Worm (Caenorhabditis elegans) whole organism, L4 larva: Measurements from ENCODE around the gene W07A12.4.

Experiments used
- T26A8.4 ChIP-seq: fragments of 200-800 bp; sonication (Bioruptor generic); IDR thresholded peaks from 2 replicates; pipeline ENCODE4 v1.3.6; 2022; ENCODE audit warnings: missing genetic modification characterization, missing compliant biosample characterization
- Y48G9A.11 ChIP-seq: fragments of 200-800 bp; sonication (Bioruptor generic); IDR thresholded peaks from 2 replicates; pipeline ENCODE4 v1.3.6; 2022; ENCODE audit warnings: missing genetic modification reagents, missing genetic modification characterization, missing compliant biosample characterization
- aha-1 ChIP-seq: fragments of 150-350 bp; peaks from one replicate; lab custom pipeline; 2014; ENCODE audit warnings: missing biosample characterization, missing genetic modification characterization
- arid-1 ChIP-seq: fragments of 200-800 bp; sonication (Bioruptor generic); conservative IDR thresholded peaks from 2 replicates; pipeline ENCODE4 v1.3.6; 2022; ENCODE audit warnings: missing genetic modification reagents, missing genetic modification characterization, missing compliant biosample characterization
- attf-4 ChIP-seq: sonication (generic microtip); optimal IDR thresholded peaks from 3 replicates; lab custom pipeline; 2017; ENCODE audit warnings: missing biosample characterization, missing genetic modification characterization
- dmd-8 ChIP-seq: fragments of 200-800 bp; sonication (Bioruptor generic); IDR thresholded peaks from 2 replicates; pipeline ENCODE4 v1.3.6; 2022; ENCODE audit warnings: missing genetic modification characterization, missing compliant biosample characterization
- dmd-9 ChIP-seq: fragments of 200-800 bp; sonication (Bioruptor generic); IDR thresholded peaks from 2 replicates; pipeline ENCODE4 v1.3.6; 2022; ENCODE audit warnings: missing genetic modification reagents, missing genetic modification characterization, missing compliant biosample characterization
- egl-27 ChIP-seq: sonication (generic microtip); optimal IDR thresholded peaks from 3 replicates; lab custom pipeline; 2017; ENCODE audit warnings: missing biosample characterization, missing genetic modification reagents, missing genetic modification characterization
- egl-43 ChIP-seq: fragments of 200-800 bp; sonication (Bioruptor generic); IDR thresholded peaks from 2 replicates; pipeline ENCODE4 v1.3.6; 2022; ENCODE audit warnings: missing genetic modification reagents, missing genetic modification characterization, missing compliant biosample characterization
- gei-8 ChIP-seq: fragments of 200-800 bp; sonication (Bioruptor generic); optimal IDR thresholded peaks from 2 replicates; lab custom pipeline; 2018; ENCODE audit warnings: mild to moderate bottlenecking, missing genetic modification characterization, missing compliant biosample characterization
- hif-1 ChIP-seq, 2 experiments: sonication (generic microtip); optimal IDR thresholded peaks; 2 replicates each; lab custom pipeline; 2016 to 2017; ENCODE audit warnings: missing compliant biosample characterization in 2 of 2, missing genetic modification characterization in 2 of 2, missing genetic modification reagents in 2 of 2, missing genotype in 2 of 2, mild to moderate bottlenecking in 1 of 2
- hlh-30 ChIP-seq: sonication (generic microtip); optimal IDR thresholded peaks from 2 replicates; lab custom pipeline; 2017; ENCODE audit warnings: antibody characterized with exemption, mild to moderate bottlenecking, missing genetic modification characterization, missing compliant biosample characterization; ENCODE audit not compliant: insufficient read depth
- jun-1 ChIP-seq: fragments of 150-350 bp; optimal IDR thresholded peaks from 2 replicates; lab custom pipeline; 2014; ENCODE audit warnings: missing biosample characterization, missing genetic modification reagents, missing genetic modification characterization
- lir-3 ChIP-seq: sonication (generic microtip); optimal IDR thresholded peaks from 2 replicates; lab custom pipeline; 2016; ENCODE audit warnings: mild to moderate bottlenecking, missing genetic modification characterization, missing compliant biosample characterization
- mdl-1 ChIP-seq, 2 experiments: fragments of 150-350 bp in 1 of 2; sonication (generic microtip) in 1 of 2; optimal IDR thresholded peaks; 2 replicates each; lab custom pipeline; 2014 to 2017; ENCODE audit warnings: missing biosample characterization in 2 of 2, missing genetic modification characterization in 2 of 2
- mxl-2 ChIP-seq: fragments of 200-800 bp; sonication (Bioruptor generic); conservative IDR thresholded peaks from 2 replicates; pipeline ENCODE4 v1.3.6; 2022; ENCODE audit warnings: missing genetic modification reagents, missing genetic modification characterization, missing compliant biosample characterization
- mxl-3 ChIP-seq: fragments of 200-800 bp; sonication (Bioruptor generic); optimal IDR thresholded peaks from 2 replicates; lab custom pipeline; 2018; ENCODE audit warnings: mild to moderate bottlenecking, missing genetic modification characterization, missing compliant biosample characterization
- nhr-11 ChIP-seq: fragments of 150-350 bp; optimal IDR thresholded peaks from 2 replicates; lab custom pipeline; 2014; ENCODE audit warnings: missing biosample characterization, missing genetic modification characterization
- nhr-111 ChIP-seq: fragments of 200-800 bp; sonication (Bioruptor generic); optimal IDR thresholded peaks from 2 replicates; lab custom pipeline; 2018; ENCODE audit warnings: mild to moderate bottlenecking, missing genetic modification characterization, missing compliant biosample characterization
- nhr-25 ChIP-seq: sonication (generic microtip); optimal IDR thresholded peaks from 2 replicates; lab custom pipeline; 2017; ENCODE audit warnings: missing genetic modification characterization, mild to moderate bottlenecking, missing compliant biosample characterization, antibody characterized with exemption, moderate library complexity, borderline replicate concordance; ENCODE audit not compliant: insufficient read depth
- nhr-28 ChIP-seq: fragments of 150-350 bp; optimal IDR thresholded peaks from 2 replicates; lab custom pipeline; 2014; ENCODE audit warnings: missing biosample characterization, missing genetic modification characterization
- nhr-41 ChIP-seq: fragments of 200-800 bp; sonication (Bioruptor generic); IDR thresholded peaks from 2 replicates; pipeline ENCODE4 v1.3.6; 2022; ENCODE audit warnings: missing genetic modification reagents, missing genetic modification characterization, missing compliant biosample characterization
- nhr-48 ChIP-seq: sonication (generic microtip); optimal IDR thresholded peaks from 2 replicates; lab custom pipeline; 2016; ENCODE audit warnings: mild to moderate bottlenecking, missing genetic modification characterization, missing compliant biosample characterization
- nhr-6 ChIP-seq: fragments of 150-350 bp; optimal IDR thresholded peaks from 2 replicates; lab custom pipeline; 2014; ENCODE audit warnings: missing biosample characterization, missing genetic modification characterization
- pha-4 ChIP-seq, 2 experiments: fragments of 150-350 bp in 1 of 2; fragments of 200-800 bp in 1 of 2; sonication (Bioruptor generic) in 1 of 2; IDR thresholded peaks in 1 of 2; optimal IDR thresholded peaks in 1 of 2; 2 replicates each; pipeline versions ENCODE4 v1.3.6 to Lab custom; 2014 to 2022; ENCODE audit warnings: missing genetic modification characterization in 2 of 2, missing genetic modification reagents in 2 of 2, missing biosample characterization in 1 of 2, missing compliant biosample characterization in 1 of 2
- rbr-2 ChIP-seq: sonication (generic microtip); optimal IDR thresholded peaks from 2 replicates; lab custom pipeline; 2016; ENCODE audit warnings: missing genotype, missing genetic modification characterization, missing compliant biosample characterization
- skn-1 ChIP-seq: fragments of 150-350 bp; optimal IDR thresholded peaks from 2 replicates; lab custom pipeline; 2014; ENCODE audit warnings: missing biosample characterization, missing genetic modification characterization
- snpc-1.2 ChIP-seq: fragments of 200-800 bp; sonication (Bioruptor generic); IDR thresholded peaks from 2 replicates; pipeline ENCODE4 v1.3.6; 2022; ENCODE audit warnings: missing genetic modification reagents, missing genetic modification characterization, missing compliant biosample characterization
- snpc-4 ChIP-seq: fragments of 150-350 bp; optimal IDR thresholded peaks from 2 replicates; lab custom pipeline; 2014; ENCODE audit warnings: missing biosample characterization, missing genetic modification characterization
- tag-97 ChIP-seq: fragments of 200-800 bp; sonication (Bioruptor generic); IDR thresholded peaks from 2 replicates; pipeline ENCODE4 v1.3.6; 2022; ENCODE audit warnings: missing genetic modification characterization, missing compliant biosample characterization
- unc-62 ChIP-seq, 3 experiments: fragments of 150-350 bp in 1 of 3; sonication (generic microtip); optimal IDR thresholded peaks in 2 of 3; peaks in 1 of 3; 1 replicate in 1 of 3; 2 replicates in 2 of 3; lab custom pipeline; 2014 to 2017; ENCODE audit warnings: missing biosample characterization in 3 of 3, missing genetic modification characterization in 3 of 3, missing genetic modification reagents in 3 of 3, missing genotype in 1 of 3
- zfp-2 ChIP-seq: sonication (generic microtip); optimal IDR thresholded peaks from 2 replicates; lab custom pipeline; 2016; ENCODE audit warnings: mild to moderate bottlenecking, missing genetic modification characterization, missing compliant biosample characterization
- zip-11 ChIP-seq: fragments of 200-800 bp; sonication (Bioruptor generic); IDR thresholded peaks from 2 replicates; pipeline ENCODE4 v1.3.6; 2022; ENCODE audit warnings: missing genetic modification characterization, missing compliant biosample characterization
- ztf-11 ChIP-seq: fragments of 150-350 bp; optimal IDR thresholded peaks from 2 replicates; lab custom pipeline; 2014; ENCODE audit warnings: missing biosample characterization, missing genetic modification characterization

W07A12.4 gene

ce11 chrII:9185915-9186314 lies 39.9 kb downstream of the W07A12.4 start:
- TF ChIP-seq nhr-11 (tag; lab: Kevin White, UChicago) = no peak
- TF ChIP-seq attf-4 (tag; lab: Kevin White, UChicago) = no peak
- no peak for TF ChIP-seq pha-4 (GFP tag; IDR thresholded peaks at IDR 0.05; lab: Robert Waterston, UW)
- TF ChIP-seq pha-4 (tag; optimal IDR thresholded peaks at IDR 0.05; lab: Kevin White, UChicago) = peak; percentile 87
- peak in 1 of 2 experiments; percentile 58 for TF ChIP-seq unc-62 (GFP tag; optimal IDR thresholded peaks at IDR 0.05 in 1 of 2; lab: Kevin White, UChicago)
- no peak for TF ChIP-seq unc-62 (tag; optimal IDR thresholded peaks at IDR 0.05; lab: Kevin White, UChicago)
- peak; percentile 29 for TF ChIP-seq nhr-6 (tag; lab: Kevin White, UChicago)
- no peak for TF ChIP-seq jun-1 (tag; lab: Kevin White, UChicago)

ce11 chrII:9188380-9188779 lies 42.3 kb downstream of the W07A12.4 start, which contains the start of gene sym-2:
Gene sym-2 (minus strand): TSS chrII:9188480.
- no peak for TF ChIP-seq mxl-2 (GFP tag; lab: Robert Waterston, UW)
- TF ChIP-seq nhr-41 (GFP tag; lab: Robert Waterston, UW) = no peak
- no peak for TF ChIP-seq lir-3

ce11 chrII:9189648-9190047 lies 43.6 kb downstream of the W07A12.4 start:
- TF ChIP-seq ztf-11 (tag; lab: Kevin White, UChicago) (no peak), tag-97 (GFP tag; lab: Robert Waterston, UW) (no peak), aha-1 (peak; percentile 70), nhr-11 (tag; lab: Kevin White, UChicago) (no peak), nhr-25 (tag; lab: Kevin White, UChicago) (peak; percentile 34), mxl-3 (GFP tag; lab: Kevin White, UChicago) (peak; percentile 73), hlh-30 (tag; lab: Kevin White, UChicago) (peak; percentile 11), nhr-28 (tag; lab: Kevin White, UChicago) (peak; percentile 22), mdl-1 (tag; optimal IDR thresholded peaks at IDR 0.05; lab: Kevin White, UChicago) (peak in 1 of 2 experiments; percentile 48)

- TF ChIP-seq aha-1 (peak; percentile 30), egl-27 (tag; lab: Kevin White, UChicago) (no peak)
Measured at ce11 chrII:9190513-9191099, 44.5 kb downstream of the W07A12.4 start.

ce11 chrII:9194195-9194594 lies 48.1 kb downstream of the W07A12.4 start, which contains the start of gene twk-4:
Gene twk-4 (minus strand): TSS chrII:9194295.
- TF ChIP-seq arid-1 (GFP tag; lab: Robert Waterston, UW) = no peak
- TF ChIP-seq nhr-111 (GFP tag; lab: Kevin White, UChicago) = no peak
- no peak for TF ChIP-seq pha-4 (GFP tag; IDR thresholded peaks at IDR 0.05; lab: Robert Waterston, UW)
- no peak for TF ChIP-seq pha-4 (tag; optimal IDR thresholded peaks at IDR 0.05; lab: Kevin White, UChicago)
- no peak for TF ChIP-seq gei-8 (GFP tag; lab: Kevin White, UChicago)
- no peak for TF ChIP-seq dmd-9
- no peak for TF ChIP-seq egl-43
- TF ChIP-seq Y48G9A.11 (GFP tag; lab: Robert Waterston, UW) = no peak
- no peak for TF ChIP-seq snpc-1.2
- TF ChIP-seq mxl-3 (GFP tag; lab: Kevin White, UChicago) = no peak
- TF ChIP-seq zfp-2 (tag; lab: Kevin White, UChicago) = no peak
- TF ChIP-seq T26A8.4 = no peak
- TF ChIP-seq rbr-2 (tag; lab: Kevin White, UChicago) = no peak
- no peak for TF ChIP-seq snpc-4 (tag; lab: Kevin White, UChicago)
- no peak for TF ChIP-seq hif-1 (tag; optimal IDR thresholded peaks at IDR 0.05; lab: Kevin White, UChicago)
- no peak for TF ChIP-seq nhr-48 (tag; lab: Kevin White, UChicago)
- no peak for TF ChIP-seq zip-11 (GFP tag; lab: Robert Waterston, UW)
- TF ChIP-seq dmd-8 (GFP tag; lab: Robert Waterston, UW) = no peak
- TF ChIP-seq skn-1 (tag; lab: Kevin White, UChicago) = no peak
